Worm (Caenorhabditis elegans) whole organism, L4 larva: ENCODE results near the gene hacl-1.

Experiments
- F10B5.3 ChIP-seq: sonication (generic microtip); optimal IDR thresholded peaks from 2 replicates; lab custom pipeline; 2016; ENCODE audit warnings: mild to moderate bottlenecking, missing genetic modification characterization, missing compliant biosample characterization
- R02D3.7 ChIP-seq: fragments of 150-350 bp; sonication (generic microtip); optimal IDR thresholded peaks from 3 replicates; lab custom pipeline; 2014; ENCODE audit warnings: missing biosample characterization, missing genetic modification characterization
- attf-4 ChIP-seq: sonication (generic microtip); optimal IDR thresholded peaks from 3 replicates; lab custom pipeline; 2017; ENCODE audit warnings: missing biosample characterization, missing genetic modification characterization
- ces-1 ChIP-seq: fragments of 150-350 bp; sonication (generic microtip); optimal IDR thresholded peaks from 4 replicates; lab custom pipeline; 2014; ENCODE audit warnings: missing biosample characterization, missing genetic modification reagents, missing genetic modification characterization
- lin-1 ChIP-seq: fragments of 200-800 bp; sonication (Bioruptor generic); IDR thresholded peaks from 2 replicates; pipeline ENCODE4 v1.3.6; 2022; ENCODE audit warnings: missing genetic modification reagents, missing genetic modification characterization, missing compliant biosample characterization
- mep-1 ChIP-seq: fragments of 150-350 bp; sonication (generic microtip); optimal IDR thresholded peaks from 3 replicates; lab custom pipeline; 2014; ENCODE audit warnings: missing biosample characterization, missing genetic modification characterization
- nhr-10 ChIP-seq: fragments of 150-350 bp; optimal IDR thresholded peaks from 2 replicates; lab custom pipeline; 2014; ENCODE audit warnings: missing biosample characterization, missing genetic modification characterization
- nhr-25 ChIP-seq: sonication (generic microtip); optimal IDR thresholded peaks from 2 replicates; lab custom pipeline; 2017; ENCODE audit warnings: missing genetic modification characterization, mild to moderate bottlenecking, missing compliant biosample characterization, antibody characterized with exemption, moderate library complexity, borderline replicate concordance; ENCODE audit not compliant: insufficient read depth
- nhr-77 ChIP-seq: fragments of 150-350 bp; optimal IDR thresholded peaks from 2 replicates; lab custom pipeline; 2014; ENCODE audit warnings: missing biosample characterization, missing genetic modification characterization
- pha-4 ChIP-seq, 2 experiments: fragments of 150-350 bp in 1 of 2; fragments of 200-800 bp in 1 of 2; sonication (Bioruptor generic) in 1 of 2; IDR thresholded peaks in 1 of 2; optimal IDR thresholded peaks in 1 of 2; 2 replicates each; pipeline versions ENCODE4 v1.3.6 to Lab custom; 2014 to 2022; ENCODE audit warnings: missing genetic modification characterization in 2 of 2, missing genetic modification reagents in 2 of 2, missing biosample characterization in 1 of 2, missing compliant biosample characterization in 1 of 2
- snpc-4 ChIP-seq: fragments of 150-350 bp; optimal IDR thresholded peaks from 2 replicates; lab custom pipeline; 2014; ENCODE audit warnings: missing biosample characterization, missing genetic modification characterization
- tra-1 ChIP-seq: fragments of 200-800 bp; sonication (Bioruptor generic); IDR thresholded peaks from 2 replicates; pipeline ENCODE4 v1.3.6; 2022; ENCODE audit warnings: missing genetic modification reagents, missing genetic modification characterization, missing compliant biosample characterization
- unc-130 ChIP-seq: sonication (generic microtip); optimal IDR thresholded peaks from 2 replicates; lab custom pipeline; 2016; ENCODE audit warnings: missing genetic modification reagents, missing genetic modification characterization, missing compliant biosample characterization
- unc-62 ChIP-seq, 3 experiments: fragments of 150-350 bp in 1 of 3; sonication (generic microtip); optimal IDR thresholded peaks in 2 of 3; peaks in 1 of 3; 1 replicate in 1 of 3; 2 replicates in 2 of 3; lab custom pipeline; 2014 to 2017; ENCODE audit warnings: missing biosample characterization in 3 of 3, missing genetic modification characterization in 3 of 3, missing genetic modification reagents in 3 of 3, missing genotype in 1 of 3

- no peak for TF ChIP-seq ces-1 (GFP tag; lab: Kevin White, UChicago)
- TF ChIP-seq nhr-77 (tag; lab: Kevin White, UChicago), result no peak
- no peak for TF ChIP-seq nhr-10 (tag; lab: Kevin White, UChicago)
- no peak for TF ChIP-seq mep-1 (tag; lab: Kevin White, UChicago)
- no peak for TF ChIP-seq F10B5.3
- TF ChIP-seq pha-4 (GFP tag; IDR thresholded peaks at IDR 0.05; lab: Robert Waterston, UW), result no peak
- TF ChIP-seq pha-4 (tag; optimal IDR thresholded peaks at IDR 0.05; lab: Kevin White, UChicago), result no peak
- no peak for TF ChIP-seq snpc-4
- TF ChIP-seq R02D3.7 (tag; lab: Kevin White, UChicago), result no peak
- TF ChIP-seq tra-1 (GFP tag; lab: Robert Waterston, UW), result no peak
- TF ChIP-seq lin-1 (GFP tag; lab: Robert Waterston, UW), result no peak
- no peak for TF ChIP-seq attf-4 (tag; lab: Kevin White, UChicago)
- TF ChIP-seq unc-62 (GFP tag; optimal IDR thresholded peaks at IDR 0.05 in 1 of 2; lab: Kevin White, UChicago), result no peak
- no peak for TF ChIP-seq unc-62 (tag; optimal IDR thresholded peaks at IDR 0.05; lab: Kevin White, UChicago)
- no peak for TF ChIP-seq nhr-25 (tag; lab: Kevin White, UChicago)
- no peak for TF ChIP-seq unc-130 (GFP tag; lab: Kevin White, UChicago)
Measured at ce11 chrII:11533716-11534115, 41.0 kb upstream of the hacl-1 start, which contains the start of gene mdt-8.
